Worm (Caenorhabditis elegans) whole organism, L2 larva: ENCODE measurements around the gene R05G6.3.

Experiments used
- C34F6.9 ChIP-seq: fragments of 150-350 bp; optimal IDR thresholded peaks from 2 replicates; lab custom pipeline; 2014; ENCODE audit warnings: missing biosample characterization, missing genetic modification characterization
- F13H6.1 ChIP-seq: sonication (generic microtip); optimal IDR thresholded peaks from 2 replicates; lab custom pipeline; 2016; ENCODE audit warnings: missing genetic modification characterization, missing compliant biosample characterization
- R02D3.7 ChIP-seq: fragments of 150-350 bp; optimal IDR thresholded peaks from 2 replicates; lab custom pipeline; 2014; ENCODE audit warnings: missing biosample characterization, missing genetic modification characterization
- Y55F3AM.14 ChIP-seq: fragments of 200-800 bp; sonication (Bioruptor generic); optimal IDR thresholded peaks from 2 replicates; lab custom pipeline; 2018; ENCODE audit warnings: mild to moderate bottlenecking, missing genetic modification characterization, missing compliant biosample characterization
- alr-1 ChIP-seq: fragments of 150-350 bp; optimal IDR thresholded peaks from 2 replicates; lab custom pipeline; 2014; ENCODE audit warnings: missing biosample characterization, missing genetic modification characterization
- aly-2 ChIP-seq: fragments of 150-350 bp; optimal IDR thresholded peaks from 2 replicates; lab custom pipeline; 2014; ENCODE audit warnings: missing biosample characterization, missing genetic modification characterization
- ama-1 ChIP-seq: fragments of 150-350 bp; optimal IDR thresholded peaks from 2 replicates; lab custom pipeline; 2018; ENCODE audit warnings: inconsistent platforms
- blmp-1 ChIP-seq: sonication (generic microtip); optimal IDR thresholded peaks from 2 replicates; lab custom pipeline; 2017; ENCODE audit warnings: missing genetic modification characterization, mild to moderate bottlenecking, missing compliant biosample characterization, antibody characterized with exemption, moderate library complexity; ENCODE audit not compliant: insufficient read depth
- ceh-16 ChIP-seq: fragments of 150-350 bp; optimal IDR thresholded peaks from 2 replicates; lab custom pipeline; 2014; ENCODE audit warnings: missing biosample characterization, missing genetic modification characterization
- ceh-82 ChIP-seq: fragments of 150-350 bp; optimal IDR thresholded peaks from 2 replicates; lab custom pipeline; 2014; ENCODE audit warnings: missing biosample characterization, missing genetic modification characterization
- crh-2 ChIP-seq: sonication (generic microtip); optimal IDR thresholded peaks from 2 replicates; lab custom pipeline; 2017; ENCODE audit warnings: missing biosample characterization, missing genetic modification characterization
- dmd-4 ChIP-seq: sonication (generic microtip); optimal IDR thresholded peaks from 2 replicates; lab custom pipeline; 2017; ENCODE audit warnings: missing biosample characterization, missing genetic modification characterization
- egl-27 ChIP-seq: sonication (generic microtip); optimal IDR thresholded peaks from 3 replicates; lab custom pipeline; 2017; ENCODE audit warnings: missing biosample characterization, missing genetic modification reagents, missing genetic modification characterization
- elt-1 ChIP-seq: fragments of 150-350 bp; optimal IDR thresholded peaks from 2 replicates; lab custom pipeline; 2014; ENCODE audit warnings: missing biosample characterization, missing genetic modification characterization
- elt-3 ChIP-seq: sonication (generic microtip); optimal IDR thresholded peaks from 2 replicates; lab custom pipeline; 2017; ENCODE audit warnings: missing biosample characterization, missing genetic modification characterization
- fos-1 ChIP-seq: fragments of 150-350 bp; optimal IDR thresholded peaks from 2 replicates; lab custom pipeline; 2014; ENCODE audit warnings: missing biosample characterization, missing genetic modification characterization
- gmeb-1 ChIP-seq: fragments of 150-350 bp; optimal IDR thresholded peaks from 2 replicates; lab custom pipeline; 2014; ENCODE audit warnings: missing biosample characterization, missing genetic modification characterization
- lin-13 ChIP-seq: fragments of 150-350 bp; optimal IDR thresholded peaks from 2 replicates; lab custom pipeline; 2014; ENCODE audit warnings: missing biosample characterization, missing genetic modification reagents, missing genetic modification characterization
- lin-39 ChIP-seq: fragments of 150-350 bp; optimal IDR thresholded peaks from 2 replicates; lab custom pipeline; 2014; ENCODE audit warnings: missing biosample characterization, missing genetic modification reagents, missing genetic modification characterization
- lsy-2 ChIP-seq, 2 experiments: fragments of 150-350 bp in 1 of 2; sonication (generic microtip) in 1 of 2; optimal IDR thresholded peaks; 2 replicates each; lab custom pipeline; 2014 to 2017; ENCODE audit warnings: missing biosample characterization in 2 of 2, missing genetic modification characterization in 2 of 2
- mab-5 ChIP-seq: fragments of 150-350 bp; optimal IDR thresholded peaks from 2 replicates; lab custom pipeline; 2014; ENCODE audit warnings: missing biosample characterization, missing genetic modification characterization
- mbf-1 ChIP-seq: sonication (generic microtip); optimal IDR thresholded peaks from 2 replicates; lab custom pipeline; 2017; ENCODE audit warnings: missing biosample characterization, missing genetic modification characterization
- mdl-1 ChIP-seq, 2 experiments: fragments of 150-350 bp in 1 of 2; sonication (generic microtip) in 1 of 2; optimal IDR thresholded peaks; 2 replicates each; lab custom pipeline; 2017; ENCODE audit warnings: missing biosample characterization in 2 of 2, missing genetic modification characterization in 2 of 2
- nhr-10 ChIP-seq: sonication (generic microtip); optimal IDR thresholded peaks from 2 replicates; lab custom pipeline; 2017; ENCODE audit warnings: missing biosample characterization, missing genetic modification characterization
- nhr-11 ChIP-seq: fragments of 150-350 bp; optimal IDR thresholded peaks from 2 replicates; lab custom pipeline; 2014; ENCODE audit warnings: missing biosample characterization, missing genetic modification characterization
- nhr-12 ChIP-seq: fragments of 150-350 bp; optimal IDR thresholded peaks from 2 replicates; lab custom pipeline; 2014; ENCODE audit warnings: missing biosample characterization, missing genetic modification characterization
- nhr-129 ChIP-seq: fragments of 150-350 bp; optimal IDR thresholded peaks from 2 replicates; lab custom pipeline; 2014; ENCODE audit warnings: missing biosample characterization, missing genetic modification characterization
- nhr-21 ChIP-seq: fragments of 150-350 bp; optimal IDR thresholded peaks from 2 replicates; lab custom pipeline; 2014; ENCODE audit warnings: missing biosample characterization, missing genetic modification characterization
- nhr-23 ChIP-seq: fragments of 150-350 bp; optimal IDR thresholded peaks from 2 replicates; lab custom pipeline; 2014; ENCODE audit warnings: missing biosample characterization, missing genetic modification reagents, missing genetic modification characterization
- nhr-237 ChIP-seq: fragments of 150-350 bp; optimal IDR thresholded peaks from 2 replicates; lab custom pipeline; 2014; ENCODE audit warnings: missing biosample characterization, missing genetic modification characterization
- nhr-25 ChIP-seq: fragments of 150-350 bp; sonication (generic microtip); optimal IDR thresholded peaks from 3 replicates; lab custom pipeline; 2014; ENCODE audit warnings: missing biosample characterization, missing genetic modification characterization
- nhr-6 ChIP-seq: fragments of 150-350 bp; optimal IDR thresholded peaks from 2 replicates; lab custom pipeline; 2014; ENCODE audit warnings: missing biosample characterization, missing genetic modification characterization
- nhr-77 ChIP-seq: fragments of 150-350 bp; optimal IDR thresholded peaks from 2 replicates; lab custom pipeline; 2014; ENCODE audit warnings: missing biosample characterization, missing genetic modification characterization
- peb-1 ChIP-seq: fragments of 150-350 bp; optimal IDR thresholded peaks from 2 replicates; lab custom pipeline; 2014; ENCODE audit warnings: missing biosample characterization, missing genetic modification characterization
- sem-4 ChIP-seq: fragments of 150-350 bp; optimal IDR thresholded peaks from 2 replicates; lab custom pipeline; 2014; ENCODE audit warnings: missing biosample characterization, missing genetic modification reagents, missing genetic modification characterization
- skn-1 ChIP-seq: sonication (generic microtip); optimal IDR thresholded peaks from 2 replicates; lab custom pipeline; 2017; ENCODE audit warnings: missing biosample characterization, missing genetic modification characterization
- sma-3 ChIP-seq: sonication (generic microtip); optimal IDR thresholded peaks from 2 replicates; lab custom pipeline; 2016; ENCODE audit warnings: missing genetic modification reagents, missing genetic modification characterization, missing compliant biosample characterization
- sma-9 ChIP-seq, 2 experiments: fragments of 150-350 bp in 1 of 2; sonication (generic microtip) in 1 of 2; optimal IDR thresholded peaks; 2 replicates each; lab custom pipeline; 2014 to 2016; ENCODE audit warnings: missing genetic modification characterization in 2 of 2, mild to moderate bottlenecking in 1 of 2, missing biosample characterization in 1 of 2, missing compliant biosample characterization in 1 of 2, missing genetic modification reagents in 1 of 2, moderate library complexity in 1 of 2
- snpc-4 ChIP-seq: fragments of 150-350 bp; optimal IDR thresholded peaks from 2 replicates; lab custom pipeline; 2014; ENCODE audit warnings: missing biosample characterization, missing genetic modification characterization
- unc-39 ChIP-seq: fragments of 150-350 bp; optimal IDR thresholded peaks from 2 replicates; lab custom pipeline; 2014; ENCODE audit warnings: missing biosample characterization, missing genetic modification characterization
- unc-55 ChIP-seq: fragments of 150-350 bp; sonication (generic microtip); optimal IDR thresholded peaks from 3 replicates; lab custom pipeline; 2014; ENCODE audit warnings: missing biosample characterization, missing genetic modification reagents, missing genetic modification characterization
- unc-62 ChIP-seq: fragments of 150-350 bp; optimal IDR thresholded peaks from 2 replicates; lab custom pipeline; 2014; ENCODE audit warnings: missing biosample characterization, missing genetic modification reagents, missing genetic modification characterization
- zag-1 ChIP-seq: fragments of 150-350 bp; optimal IDR thresholded peaks from 2 replicates; lab custom pipeline; 2014; ENCODE audit warnings: missing biosample characterization, missing genetic modification characterization
- ztf-11 ChIP-seq: sonication (generic microtip); optimal IDR thresholded peaks from 2 replicates; lab custom pipeline; 2017; ENCODE audit warnings: missing biosample characterization, missing genetic modification characterization
- ztf-4 ChIP-seq: fragments of 150-350 bp; optimal IDR thresholded peaks from 2 replicates; lab custom pipeline; 2014; ENCODE audit warnings: missing biosample characterization, missing genetic modification characterization

The R05G6.3 gene

ce11 chrIV:7503322-7503721, 13.0 kb upstream of the R05G6.3 start, which contains the start of gene glt-6:
Gene glt-6 (plus strand): TSS chrIV:7503622.
- TF ChIP-seq ceh-16 (tag; lab: Kevin White, UChicago) (no peak), unc-39 (no peak), nhr-23 (tag; lab: Kevin White, UChicago) (no peak), sma-3 (no peak), F13H6.1 (tag; lab: Kevin White, UChicago) (no peak), unc-62 (GFP tag; lab: Kevin White, UChicago) (no peak), mdl-1 (tag; optimal IDR thresholded peaks at IDR 0.05; lab: Kevin White, UChicago) (no peak), nhr-129 (no peak)

DNA sequence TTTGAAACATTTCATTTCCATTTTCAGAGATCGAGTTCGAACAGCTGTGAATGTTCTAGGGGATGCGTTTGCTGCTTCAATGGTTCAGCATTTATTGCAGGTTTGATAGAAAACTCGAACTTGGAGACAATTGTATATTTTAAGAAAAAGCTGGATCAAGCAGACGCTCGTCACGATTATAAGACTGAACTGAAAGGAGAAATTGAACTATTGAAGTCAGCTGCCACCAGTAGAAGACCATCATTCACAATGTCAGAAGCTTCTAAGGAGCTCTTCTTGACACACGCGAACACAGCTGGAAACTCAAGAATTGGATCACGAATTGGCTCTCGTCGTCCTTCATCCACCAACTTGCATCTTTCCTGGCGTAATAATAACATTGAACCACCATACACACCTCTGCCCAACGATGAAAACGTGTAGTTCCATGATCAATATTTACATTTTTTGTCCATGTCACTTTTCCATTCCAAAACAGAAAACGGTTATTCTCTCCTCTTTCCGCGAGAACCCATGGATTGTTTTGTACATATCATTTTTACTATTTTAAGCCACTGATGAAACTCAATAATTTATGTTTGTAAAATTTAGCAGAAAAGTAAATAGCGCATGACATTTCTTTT, 10.4 kb upstream of the R05G6.3 start:
- TF ChIP-seq nhr-77 (tag; lab: Kevin White, UChicago) (no peak), zag-1 (no peak), lin-13 (GFP tag; lab: Kevin White, UChicago) (peak; percentile 13), nhr-25 (tag; lab: Kevin White, UChicago) (peak; percentile 23), lsy-2 (tag; optimal IDR thresholded peaks at IDR 0.05; lab: Kevin White, UChicago) (peak in 1 of 2 experiments; percentile 33), sma-9 (GFP tag; optimal IDR thresholded peaks at IDR 0.05; lab: Kevin White, UChicago) (peak; percentile 66), sma-9 (tag; optimal IDR thresholded peaks at IDR 0.05; lab: Kevin White, UChicago) (no peak), snpc-4 (tag; lab: Kevin White, UChicago) (no peak), unc-39 (no peak), nhr-6 (tag; lab: Kevin White, UChicago) (peak; percentile 53), sma-3 (peak; percentile 30), fos-1 (peak; percentile 14), ama-1 (lab: Kevin White, UChicago) (peak; percentile 78), ztf-4 (tag; lab: Kevin White, UChicago) (peak; percentile 12), nhr-129 (peak; percentile 74), unc-55 (no peak), Y55F3AM.14 (GFP tag; lab: Kevin White, UChicago) (no peak), C34F6.9 (tag; lab: Kevin White, UChicago) (no peak)

DNA sequence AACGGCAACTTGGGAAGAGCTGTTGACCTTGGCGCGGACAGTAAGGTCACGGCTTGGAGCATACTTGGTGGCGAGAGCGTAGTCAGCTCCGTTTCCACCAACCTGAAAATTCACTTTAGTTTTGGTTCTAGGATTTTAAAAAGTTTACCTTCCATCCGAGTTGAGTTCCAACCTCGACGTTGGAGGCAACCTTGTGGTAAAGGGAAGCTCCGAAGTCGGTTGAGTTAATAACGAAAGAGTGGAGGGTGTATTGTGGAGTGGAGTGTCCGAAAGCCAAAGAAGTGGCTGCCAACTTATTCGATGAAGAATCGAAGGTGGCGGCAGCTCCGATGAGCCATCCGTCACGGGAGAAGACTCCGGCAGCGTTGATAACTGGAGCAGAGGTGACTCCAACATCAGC, 9.6 kb upstream of the R05G6.3 start:
- TF ChIP-seq Y55F3AM.14 (GFP tag; lab: Kevin White, UChicago) (no peak), skn-1 (tag; lab: Kevin White, UChicago) (no peak)

ce11 chrIV:7507305-7507704, 9.0 kb upstream of the R05G6.3 start:
- TF ChIP-seq ztf-4 (tag; lab: Kevin White, UChicago), result no peak
- TF ChIP-seq nhr-25 (tag; lab: Kevin White, UChicago), result peak; percentile 58
- TF ChIP-seq elt-1 (tag; lab: Kevin White, UChicago), result no peak
- TF ChIP-seq egl-27 (tag; lab: Kevin White, UChicago), result no peak
- no peak for TF ChIP-seq ztf-11 (tag; lab: Kevin White, UChicago)
- TF ChIP-seq blmp-1 (tag; lab: Kevin White, UChicago), result no peak
- peak in 1 of 2 experiments; percentile 1 for TF ChIP-seq mdl-1 (tag; optimal IDR thresholded peaks at IDR 0.05; lab: Kevin White, UChicago)
- peak; percentile 28 for TF ChIP-seq sma-3
- peak; percentile 24 for TF ChIP-seq C34F6.9 (tag; lab: Kevin White, UChicago)
- TF ChIP-seq lsy-2 (tag; optimal IDR thresholded peaks at IDR 0.05; lab: Kevin White, UChicago), result peak in 1 of 2 experiments; percentile 61
- TF ChIP-seq unc-62 (GFP tag; lab: Kevin White, UChicago), result no peak
- peak; percentile 56 for TF ChIP-seq gmeb-1 (tag; lab: Kevin White, UChicago)
- peak; percentile 99 for TF ChIP-seq nhr-129
- no peak for TF ChIP-seq elt-3
- TF ChIP-seq crh-2, result peak; percentile 29
- TF ChIP-seq peb-1 (tag; lab: Kevin White, UChicago), result no peak
- no peak for TF ChIP-seq R02D3.7 (tag; lab: Kevin White, UChicago)
- no peak for TF ChIP-seq nhr-23 (tag; lab: Kevin White, UChicago)
- TF ChIP-seq nhr-77 (tag; lab: Kevin White, UChicago), result no peak
- no peak for TF ChIP-seq lin-39 (tag; lab: Kevin White, UChicago)
- TF ChIP-seq alr-1 (tag; lab: Kevin White, UChicago), result no peak
- TF ChIP-seq sma-9 (GFP tag; optimal IDR thresholded peaks at IDR 0.05; lab: Kevin White, UChicago), result peak; percentile 62
- TF ChIP-seq sma-9 (tag; optimal IDR thresholded peaks at IDR 0.05; lab: Kevin White, UChicago), result no peak
- TF ChIP-seq nhr-12 (tag; lab: Kevin White, UChicago), result no peak
- TF ChIP-seq unc-39, result no peak
- no peak for TF ChIP-seq nhr-10 (tag; lab: Kevin White, UChicago)
- no peak for TF ChIP-seq mbf-1 (tag; lab: Kevin White, UChicago)
- peak; percentile 65 for TF ChIP-seq nhr-21
- no peak for TF ChIP-seq Y55F3AM.14 (GFP tag; lab: Kevin White, UChicago)
- no peak for TF ChIP-seq nhr-237
- no peak for TF ChIP-seq dmd-4 (tag; lab: Kevin White, UChicago)
- TF ChIP-seq ceh-82 (tag; lab: Kevin White, UChicago), result no peak
- no peak for TF ChIP-seq unc-55
- TF ChIP-seq aly-2 (tag; lab: Kevin White, UChicago), result no peak
- TF ChIP-seq nhr-11 (tag; lab: Kevin White, UChicago), result no peak
- no peak for TF ChIP-seq mab-5 (tag; lab: Kevin White, UChicago)
- peak; percentile 35 for TF ChIP-seq ama-1 (lab: Kevin White, UChicago)
- TF ChIP-seq sem-4, result peak; percentile 22
